Worm (Caenorhabditis elegans) whole organism, young adult: ENCODE results near the gene wht-7.

ENCODE experiments used
- C17E4.6 ChIP-seq: fragments of 200-800 bp; sonication (Bioruptor generic); IDR thresholded peaks from 2 replicates; pipeline ENCODE4 v1.3.6; 2022; ENCODE audit warnings: missing genetic modification reagents, missing genetic modification characterization, missing compliant biosample characterization
- F52B5.7 ChIP-seq: sonication (generic microtip); optimal IDR thresholded peaks from 2 replicates; lab custom pipeline; 2016; ENCODE audit warnings: mild to moderate bottlenecking, missing genetic modification characterization, missing compliant biosample characterization
- K12H6.12 ChIP-seq: fragments of 200-800 bp; sonication (Bioruptor generic); optimal IDR thresholded peaks from 2 replicates; lab custom pipeline; 2018; ENCODE audit warnings: mild to moderate bottlenecking, missing genetic modification characterization, missing compliant biosample characterization
- Y53F4B.3 ChIP-seq: fragments of 200-800 bp; sonication (Bioruptor generic); IDR thresholded peaks from 2 replicates; pipeline ENCODE4 v1.3.6; 2022; ENCODE audit warnings: missing genetic modification reagents, missing genetic modification characterization, missing compliant biosample characterization
- Y53G8AR.9 ChIP-seq: fragments of 200-800 bp; sonication (Bioruptor generic); conservative IDR thresholded peaks from 2 replicates; pipeline ENCODE4 v1.3.6; 2022; ENCODE audit warnings: missing genetic modification reagents, missing genetic modification characterization, missing compliant biosample characterization
- Y95B8A.8 ChIP-seq: fragments of 200-800 bp; sonication (Bioruptor generic); IDR thresholded peaks from 2 replicates; pipeline ENCODE4 v1.3.6; 2022; ENCODE audit warnings: missing genetic modification reagents, missing genetic modification characterization, missing compliant biosample characterization
- cebp-1 ChIP-seq, 2 experiments: fragments of 200-800 bp in 1 of 2; sonication (Bioruptor generic) in 1 of 2; sonication (generic microtip) in 1 of 2; IDR thresholded peaks in 1 of 2; optimal IDR thresholded peaks in 1 of 2; 2 replicates each; pipeline versions ENCODE4 v1.3.6 to Lab custom; 2017 to 2022; ENCODE audit warnings: missing compliant biosample characterization in 2 of 2, missing genetic modification characterization in 2 of 2, mild to moderate bottlenecking in 1 of 2, missing genetic modification reagents in 1 of 2, moderate library complexity in 1 of 2
- ceh-27 ChIP-seq: fragments of 200-800 bp; sonication (Bioruptor generic); optimal IDR thresholded peaks from 2 replicates; lab custom pipeline; 2018; ENCODE audit warnings: mild to moderate bottlenecking, missing genetic modification characterization, moderate library complexity, missing compliant biosample characterization
- ceh-40 ChIP-seq: fragments of 200-800 bp; sonication (Bioruptor generic); IDR thresholded peaks from 2 replicates; pipeline ENCODE4 v1.3.6; 2022; ENCODE audit warnings: missing genetic modification characterization, missing compliant biosample characterization
- egl-18 ChIP-seq: fragments of 200-800 bp; sonication (Bioruptor generic); IDR thresholded peaks from 2 replicates; pipeline ENCODE4 v1.3.6; 2022; ENCODE audit warnings: missing genetic modification reagents, missing genetic modification characterization, missing compliant biosample characterization
- ets-4 ChIP-seq: fragments of 200-800 bp; sonication (Bioruptor generic); optimal IDR thresholded peaks from 2 replicates; lab custom pipeline; 2018; ENCODE audit warnings: mild to moderate bottlenecking, missing genetic modification characterization, missing compliant biosample characterization
- fkh-3 ChIP-seq: sonication (generic microtip); optimal IDR thresholded peaks from 2 replicates; lab custom pipeline; 2016; ENCODE audit warnings: mild to moderate bottlenecking, missing genetic modification characterization, missing compliant biosample characterization
- hlh-26 ChIP-seq: fragments of 200-800 bp; sonication (Bioruptor generic); conservative IDR thresholded peaks from 2 replicates; pipeline ENCODE4 v1.3.6; 2022; ENCODE audit warnings: missing genetic modification reagents, missing genetic modification characterization, missing compliant biosample characterization
- hmg-20 ChIP-seq: fragments of 200-800 bp; sonication (Bioruptor generic); IDR thresholded peaks from 2 replicates; pipeline ENCODE4 v1.3.6; 2022; ENCODE audit warnings: missing genetic modification reagents, missing genetic modification characterization, missing compliant biosample characterization
- hrde-1 ChIP-seq: sonication (generic microtip); optimal IDR thresholded peaks from 2 replicates; lab custom pipeline; 2016; ENCODE audit warnings: missing genetic modification characterization, mild to moderate bottlenecking, missing compliant biosample characterization, moderate library complexity, missing genotype, missing genetic modification reagents, borderline replicate concordance
- hsf-1 ChIP-seq: fragments of 200-800 bp; sonication (Bioruptor generic); IDR thresholded peaks from 2 replicates; pipeline ENCODE4 v1.3.6; 2022; ENCODE audit warnings: missing genetic modification reagents, missing genetic modification characterization, missing compliant biosample characterization
- lag-1 ChIP-seq: fragments of 200-800 bp; sonication (Bioruptor generic); IDR thresholded peaks from 2 replicates; pipeline ENCODE4 v1.3.6; 2022; ENCODE audit warnings: missing genetic modification reagents, missing genetic modification characterization, missing compliant biosample characterization
- madf-10 ChIP-seq: sonication (generic microtip); optimal IDR thresholded peaks from 2 replicates; lab custom pipeline; 2016; ENCODE audit warnings: mild to moderate bottlenecking, missing genetic modification characterization, missing compliant biosample characterization
- mes-4 ChIP-seq: sonication (generic microtip); optimal IDR thresholded peaks from 2 replicates; lab custom pipeline; 2016; ENCODE audit warnings: missing genotype, missing genetic modification characterization, missing compliant biosample characterization
- mxl-1 ChIP-seq: sonication (generic microtip); optimal IDR thresholded peaks from 2 replicates; lab custom pipeline; 2016; ENCODE audit warnings: missing genetic modification characterization, missing compliant biosample characterization
- nhr-80 ChIP-seq: sonication (generic microtip); optimal IDR thresholded peaks from 2 replicates; lab custom pipeline; 2016; ENCODE audit warnings: missing genetic modification characterization, missing compliant biosample characterization
- pbrm-1 ChIP-seq: fragments of 200-800 bp; sonication (Bioruptor generic); IDR thresholded peaks from 2 replicates; pipeline ENCODE4 v1.3.6; 2022; ENCODE audit warnings: missing genetic modification reagents, missing genetic modification characterization, missing compliant biosample characterization
- pha-4 ChIP-seq: fragments of 150-350 bp; sonication (generic microtip); optimal IDR thresholded peaks from 2 replicates; lab custom pipeline; 2014; ENCODE audit warnings: missing biosample characterization, missing genetic modification reagents, missing genetic modification characterization
- rcor-1 ChIP-seq: fragments of 200-800 bp; sonication (Bioruptor generic); IDR thresholded peaks from 2 replicates; pipeline ENCODE4 v1.3.6; 2022; ENCODE audit warnings: missing genetic modification reagents, missing genetic modification characterization, missing compliant biosample characterization
- rec-8 ChIP-seq, 2 experiments: sonication (generic microtip); optimal IDR thresholded peaks; 2 replicates each; lab custom pipeline; 2016; ENCODE audit warnings: mild to moderate bottlenecking in 2 of 2, missing genetic modification characterization in 2 of 2, missing genetic modification reagents in 2 of 2, missing genotype in 2 of 2, missing biosample characterization in 1 of 2, missing compliant biosample characterization in 1 of 2, moderate library complexity in 1 of 2
- sdz-38 ChIP-seq: sonication (generic microtip); optimal IDR thresholded peaks from 2 replicates; lab custom pipeline; 2016; ENCODE audit warnings: missing genotype, missing genetic modification characterization, missing compliant biosample characterization
- snpc-4 ChIP-seq, 5 experiments: fragments of 150-350 bp in 1 of 5; sonication (generic microtip) in 4 of 5; optimal IDR thresholded peaks; 2 replicates each; lab custom pipeline; 2014 to 2018; ENCODE audit warnings: missing genetic modification characterization in 5 of 5, missing biosample characterization in 3 of 5, antibody characterized with exemption in 2 of 5, mild to moderate bottlenecking in 2 of 5, missing compliant biosample characterization in 2 of 5, missing genotype in 2 of 5, moderate library complexity in 2 of 5, missing genetic modification reagents in 1 of 5
- tbp1 ChIP-seq: fragments of 200-800 bp; sonication (Bioruptor generic); optimal IDR thresholded peaks from 2 replicates; lab custom pipeline; 2018; ENCODE audit warnings: mild to moderate bottlenecking, missing genetic modification characterization, missing compliant biosample characterization
- tbx-9 ChIP-seq: sonication (generic microtip); optimal IDR thresholded peaks from 2 replicates; lab custom pipeline; 2016; ENCODE audit warnings: borderline replicate concordance, missing genetic modification characterization, inconsistent platforms, missing compliant biosample characterization
- tlf-1 ChIP-seq: fragments of 200-800 bp; sonication (Bioruptor generic); optimal IDR thresholded peaks from 2 replicates; lab custom pipeline; 2018; ENCODE audit warnings: mild to moderate bottlenecking, missing genetic modification characterization, missing compliant biosample characterization
- ztf-25 ChIP-seq: fragments of 200-800 bp; sonication (Bioruptor generic); IDR thresholded peaks from 2 replicates; pipeline ENCODE4 v1.3.6; 2022; ENCODE audit warnings: missing genetic modification reagents, missing genetic modification characterization, missing compliant biosample characterization
- ztf-26 ChIP-seq: sonication (generic microtip); optimal IDR thresholded peaks from 2 replicates; lab custom pipeline; 2017; ENCODE audit warnings: missing genetic modification characterization, missing compliant biosample characterization
- ztf-3 ChIP-seq: fragments of 200-800 bp; sonication (Bioruptor generic); optimal IDR thresholded peaks from 2 replicates; lab custom pipeline; 2018; ENCODE audit warnings: mild to moderate bottlenecking, missing genetic modification characterization, missing compliant biosample characterization
- ztf-6 ChIP-seq: fragments of 200-800 bp; sonication (Bioruptor generic); IDR thresholded peaks from 2 replicates; pipeline ENCODE4 v1.3.6; 2022; ENCODE audit warnings: missing genetic modification reagents, missing genetic modification characterization, missing compliant biosample characterization

Gene wht-7

ce11 chrIII:6123647-6124046 is 25.8 kb downstream of the wht-7 start (continued):
- TF ChIP-seq K12H6.12 (tag; lab: Kevin White, UChicago) (peak; percentile 6), hmg-20 (GFP tag; lab: Robert Waterston, UW) (no peak), ztf-25 (GFP tag; lab: Robert Waterston, UW) (0 out of 2 replicates have a peak, but pooled peaks have one; percentile 9), ztf-26 (tag; lab: Kevin White, UChicago) (no peak), tlf-1 (GFP tag; lab: Kevin White, UChicago) (no peak), hlh-26 (GFP tag; lab: Robert Waterston, UW) (no peak), ceh-27 (GFP tag; lab: Kevin White, UChicago) (no peak), hrde-1 (tag; lab: Kevin White, UChicago) (peak; percentile 18), lag-1 (GFP tag; lab: Robert Waterston, UW) (no peak), Y53F4B.3 (no peak), madf-10 (tag; lab: Kevin White, UChicago) (no peak), pbrm-1 (GFP tag; lab: Robert Waterston, UW) (0 out of 2 replicates have a peak, but pooled peaks have one; percentile 11), egl-18 (GFP tag; lab: Robert Waterston, UW) (no peak), hsf-1 (GFP tag; lab: Robert Waterston, UW) (no peak), snpc-4 (GFP tag; optimal IDR thresholded peaks at IDR 0.05; lab: Kevin White, UChicago) (no peak), snpc-4 (tag; optimal IDR thresholded peaks at IDR 0.05; lab: Kevin White, UChicago) (no peak), Y95B8A.8 (GFP tag; lab: Robert Waterston, UW) (no peak), tbp1 (GFP tag; lab: Kevin White, UChicago) (peak; percentile 14), rcor-1 (GFP tag; lab: Robert Waterston, UW) (no peak)
- TF ChIP-seq, all 124 proteins: peak for 16

ce11 chrIII:6120990-6121389 is 28.4 kb downstream of the wht-7 start:
- TF ChIP-seq mes-4, result no peak
- no peak for TF ChIP-seq cebp-1 (GFP tag; IDR thresholded peaks at IDR 0.05; lab: Robert Waterston, UW)
- no peak for TF ChIP-seq cebp-1 (tag; optimal IDR thresholded peaks at IDR 0.05; lab: Kevin White, UChicago)
- no peak for TF ChIP-seq ceh-40 (GFP tag; lab: Robert Waterston, UW)

ce11 chrIII:6118320-6118719 is 31.1 kb downstream of the wht-7 start, which contains the start of gene kin-18:
Gene kin-18, plus strand, starts transcription at chrIII:6118620.
- TF ChIP-seq rec-8 (tag; optimal IDR thresholded peaks at IDR 0.05; lab: Kevin White, UChicago) (no peak), K12H6.12 (tag; lab: Kevin White, UChicago) (no peak), fkh-3 (tag; lab: Kevin White, UChicago) (no peak), C17E4.6 (GFP tag; lab: Robert Waterston, UW) (no peak), mxl-1 (tag; lab: Kevin White, UChicago) (no peak), mes-4 (no peak), lag-1 (GFP tag; lab: Robert Waterston, UW) (no peak), sdz-38 (no peak), ztf-3 (no peak), F52B5.7 (tag; lab: Kevin White, UChicago) (no peak), ztf-6 (no peak), pha-4 (tag; lab: Kevin White, UChicago) (no peak), ets-4 (GFP tag; lab: Kevin White, UChicago) (no peak), Y53G8AR.9 (GFP tag; lab: Robert Waterston, UW) (no peak), nhr-80 (tag; lab: Kevin White, UChicago) (no peak), tbx-9 (no peak), rcor-1 (GFP tag; lab: Robert Waterston, UW) (no peak)
